Worm (Caenorhabditis elegans) whole organism, L4 larva: ENCODE measurements around the gene spin-3.

Experiments
- F49E8.2 ChIP-seq: sonication (generic microtip); optimal IDR thresholded peaks from 2 replicates; lab custom pipeline; 2016; ENCODE audit warnings: missing compliant biosample characterization, mild to moderate bottlenecking, missing genetic modification characterization, borderline replicate concordance
- ama-1 ChIP-seq: fragments of 150-350 bp; optimal IDR thresholded peaks from 2 replicates; lab custom pipeline; 2014; ENCODE audit warnings: inconsistent platforms, mixed read lengths
- attf-4 ChIP-seq: sonication (generic microtip); optimal IDR thresholded peaks from 3 replicates; lab custom pipeline; 2017; ENCODE audit warnings: missing biosample characterization, missing genetic modification characterization
- dmd-9 ChIP-seq: fragments of 200-800 bp; sonication (Bioruptor generic); IDR thresholded peaks from 2 replicates; pipeline ENCODE4 v1.3.6; 2022; ENCODE audit warnings: missing genetic modification reagents, missing genetic modification characterization, missing compliant biosample characterization
- hlh-30 ChIP-seq: sonication (generic microtip); optimal IDR thresholded peaks from 2 replicates; lab custom pipeline; 2017; ENCODE audit warnings: antibody characterized with exemption, mild to moderate bottlenecking, missing genetic modification characterization, missing compliant biosample characterization; ENCODE audit not compliant: insufficient read depth
- nhr-237 ChIP-seq: sonication (generic microtip); optimal IDR thresholded peaks from 2 replicates; lab custom pipeline; 2017; ENCODE audit warnings: missing biosample characterization, missing genetic modification characterization
- unc-39 ChIP-seq: sonication (generic microtip); optimal IDR thresholded peaks from 2 replicates; lab custom pipeline; 2017; ENCODE audit warnings: missing biosample characterization, missing genetic modification characterization

DNA sequence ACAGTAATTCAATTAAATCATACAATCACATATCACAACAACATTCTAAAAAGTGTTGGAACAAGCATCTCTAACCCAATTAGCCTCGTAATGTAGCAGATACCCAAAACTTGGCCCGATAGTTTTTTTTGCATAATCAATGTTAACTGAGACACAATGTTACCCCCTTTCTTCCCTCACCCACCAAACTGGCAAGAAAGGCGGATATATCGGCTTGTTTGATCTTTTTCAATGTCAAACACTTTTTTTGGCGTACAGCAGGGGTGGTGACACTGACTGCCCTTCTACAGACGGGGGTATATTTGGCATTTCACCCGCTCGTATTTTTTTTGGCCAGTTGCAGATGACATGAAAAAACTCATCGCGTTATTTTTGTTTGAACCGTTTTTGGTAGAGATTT is 20.0 kb upstream of the spin-3 start:
- no peak for TF ChIP-seq attf-4 (tag; lab: Kevin White, UChicago)
- TF ChIP-seq unc-39 (tag; lab: Kevin White, UChicago): no peak
- TF ChIP-seq F49E8.2 (tag; lab: Kevin White, UChicago): no peak
- no peak for TF ChIP-seq dmd-9 (GFP tag; lab: Robert Waterston, UW)
- no peak for TF ChIP-seq hlh-30
- TF ChIP-seq nhr-237: no peak
- no peak for TF ChIP-seq ama-1 (lab: Kevin White, UChicago)
